Fruit fly (Drosophila melanogaster): Measurements from ENCODE around the gene Ant2.

The Ant2 gene

DNA sequence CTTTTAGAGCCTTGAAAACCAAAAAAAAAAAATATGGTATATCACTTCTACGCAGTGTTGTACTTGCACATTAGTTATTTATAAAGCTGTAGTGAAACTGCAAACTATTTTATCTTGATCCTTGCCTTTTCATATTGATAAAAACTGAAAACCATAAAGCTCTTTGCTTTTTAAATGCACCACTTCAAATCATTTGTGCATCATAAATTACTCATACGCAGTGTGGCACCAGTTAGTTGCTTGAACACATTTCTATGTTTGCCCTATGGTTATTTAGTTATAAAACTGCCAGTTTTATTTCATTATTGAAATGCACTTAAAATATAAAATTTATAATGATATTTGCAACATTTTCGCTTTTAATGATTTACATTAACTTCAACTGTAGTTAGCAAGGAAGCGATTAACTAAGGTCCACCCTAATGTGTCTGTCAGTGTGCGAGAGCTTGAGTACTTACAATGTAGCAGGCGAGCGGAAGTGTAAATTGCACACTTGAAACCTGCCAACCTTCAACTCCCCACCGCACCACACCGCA, 30.6 kb downstream of the Ant2 start:
- TF ChIP-seq bab1 (GFP tag; optimal IDR thresholded peaks at IDR 0.05) (no peak), CG5204 (GFP tag; optimal IDR thresholded peaks at IDR 0.05) (peak; percentile 1)

DNA sequence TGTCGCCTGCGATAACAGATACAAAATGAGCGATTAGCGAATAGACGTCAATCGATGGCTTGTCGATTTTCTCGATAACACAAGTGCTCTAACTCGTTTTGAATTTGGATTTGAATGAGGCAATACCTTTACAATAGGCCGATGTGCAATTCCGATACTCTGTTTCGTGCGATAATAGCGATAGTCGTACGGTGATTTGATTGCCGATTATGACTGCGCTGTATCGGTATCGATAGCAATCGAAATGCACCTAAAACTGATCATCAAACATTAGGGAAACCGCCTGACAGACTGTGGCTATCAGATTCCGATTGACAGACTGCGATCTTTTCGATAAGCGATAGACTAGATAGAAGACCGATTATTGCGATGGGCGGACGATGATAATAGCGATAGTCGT, 34.9 kb downstream of the Ant2 start:
- TF ChIP-seq Hr96 (GFP tag; optimal IDR thresholded peaks at IDR 0.05) (no peak), CG14711 (tag; optimal IDR thresholded peaks at IDR 0.05) (no peak), bab1 (GFP tag; optimal IDR thresholded peaks at IDR 0.05) (no peak)

dm6 chrX:10750676-10751075, 36.0 kb downstream of the Ant2 start:
- TF ChIP-seq Hr96 (GFP tag; optimal IDR thresholded peaks at IDR 0.05) (no peak), Clk (GFP tag; optimal IDR thresholded peaks at IDR 0.05) (no peak), CG1620 (GFP tag; optimal IDR thresholded peaks at IDR 0.05) (no peak), tj (GFP tag; optimal IDR thresholded peaks at IDR 0.05) (no peak), CG33017 (tag; optimal IDR thresholded peaks at IDR 0.05) (no peak), CG11617 (GFP tag; optimal IDR thresholded peaks at IDR 0.05) (no peak), CG7101 (tag; optimal IDR thresholded peaks at IDR 0.05) (no peak), kay (GFP tag; ENCODE audit: borderline replicate concordance) (no peak), bab1 (GFP tag; optimal IDR thresholded peaks at IDR 0.05) (no peak), cnc (optimal IDR thresholded peaks at IDR 0.05) (no peak), ovo (GFP tag; optimal IDR thresholded peaks at IDR 0.05) (no peak)

- TF ChIP-seq pad (GFP tag; optimal IDR thresholded peaks at IDR 0.05) (no peak), CG14711 (tag; optimal IDR thresholded peaks at IDR 0.05) (no peak), CG33017 (tag; optimal IDR thresholded peaks at IDR 0.05) (no peak), Mnt (GFP tag; optimal IDR thresholded peaks at IDR 0.05) (no peak), CG11617 (GFP tag; optimal IDR thresholded peaks at IDR 0.05) (no peak), CG7045 (GFP tag; optimal IDR thresholded peaks at IDR 0.05) (no peak)
Measured at dm6 chrX:10748647-10749046, 38.1 kb downstream of the Ant2 start.

DNA sequence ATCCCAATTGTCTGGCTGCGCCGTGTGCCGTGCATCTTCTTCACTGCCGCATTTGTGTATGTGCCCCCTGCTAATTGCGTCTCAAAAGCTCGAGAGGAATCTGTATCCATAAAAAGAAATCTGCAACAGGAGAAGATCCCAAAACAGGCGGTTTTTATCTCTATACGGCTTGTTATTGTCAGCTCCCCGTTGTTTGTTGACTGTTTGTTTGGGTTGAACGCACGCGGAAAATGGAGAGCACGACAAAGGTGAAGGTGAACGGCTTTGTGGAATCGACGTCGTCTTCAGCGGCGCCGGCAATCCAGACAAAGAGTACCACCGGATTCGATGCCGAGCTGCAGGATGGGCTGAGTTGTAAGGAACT, 41.1 kb downstream of the Ant2 start:
- TF ChIP-seq Mnt (GFP tag; optimal IDR thresholded peaks at IDR 0.05) (no peak), toe (GFP tag; optimal IDR thresholded peaks at IDR 0.05) (no peak), CG12768 (GFP tag; optimal IDR thresholded peaks at IDR 0.05) (no peak), bab1 (GFP tag; optimal IDR thresholded peaks at IDR 0.05) (no peak), ovo (GFP tag; optimal IDR thresholded peaks at IDR 0.05) (no peak), Clk (GFP tag; optimal IDR thresholded peaks at IDR 0.05) (no peak), CG7045 (GFP tag; optimal IDR thresholded peaks at IDR 0.05) (no peak), CG7101 (tag; optimal IDR thresholded peaks at IDR 0.05) (no peak), cnc (optimal IDR thresholded peaks at IDR 0.05) (no peak), kay (GFP tag; ENCODE audit: borderline replicate concordance) (no peak)

dm6 chrX:10744773-10745589, 41.7 kb downstream of the Ant2 start, which contains the start of gene stx:
stx (minus strand) TSS chrX:10744943.
- TF ChIP-seq ovo (GFP tag; optimal IDR thresholded peaks at IDR 0.05), result peak; percentile 48
- TF ChIP-seq CG12768 (GFP tag; optimal IDR thresholded peaks at IDR 0.05), result no peak
- TF ChIP-seq CG1620 (GFP tag; optimal IDR thresholded peaks at IDR 0.05), result peak; percentile 5
- TF ChIP-seq cnc (optimal IDR thresholded peaks at IDR 0.05), result no peak
- peak; percentile 3 for TF ChIP-seq toe (GFP tag; optimal IDR thresholded peaks at IDR 0.05)
- peak; percentile 1 for TF ChIP-seq CG14711 (tag; optimal IDR thresholded peaks at IDR 0.05)
- peak; percentile 43 for TF ChIP-seq bab1 (GFP tag; optimal IDR thresholded peaks at IDR 0.05)
- peak; percentile 97 for TF ChIP-seq Mnt (GFP tag; optimal IDR thresholded peaks at IDR 0.05)
- TF ChIP-seq cic (GFP tag; optimal IDR thresholded peaks at IDR 0.05), result peak; percentile 9
- peak; percentile 30 for TF ChIP-seq tj (GFP tag; optimal IDR thresholded peaks at IDR 0.05)
- peak; percentile 11 for TF ChIP-seq CG7101 (tag; optimal IDR thresholded peaks at IDR 0.05)
- peak; percentile 38 for TF ChIP-seq Hr96 (GFP tag; optimal IDR thresholded peaks at IDR 0.05)
- TF ChIP-seq pad (GFP tag; optimal IDR thresholded peaks at IDR 0.05), result peak; percentile 3
- no peak for TF ChIP-seq CG11617 (GFP tag; optimal IDR thresholded peaks at IDR 0.05)
- peak; percentile 22 for TF ChIP-seq CG5204 (GFP tag; optimal IDR thresholded peaks at IDR 0.05)

DNA sequence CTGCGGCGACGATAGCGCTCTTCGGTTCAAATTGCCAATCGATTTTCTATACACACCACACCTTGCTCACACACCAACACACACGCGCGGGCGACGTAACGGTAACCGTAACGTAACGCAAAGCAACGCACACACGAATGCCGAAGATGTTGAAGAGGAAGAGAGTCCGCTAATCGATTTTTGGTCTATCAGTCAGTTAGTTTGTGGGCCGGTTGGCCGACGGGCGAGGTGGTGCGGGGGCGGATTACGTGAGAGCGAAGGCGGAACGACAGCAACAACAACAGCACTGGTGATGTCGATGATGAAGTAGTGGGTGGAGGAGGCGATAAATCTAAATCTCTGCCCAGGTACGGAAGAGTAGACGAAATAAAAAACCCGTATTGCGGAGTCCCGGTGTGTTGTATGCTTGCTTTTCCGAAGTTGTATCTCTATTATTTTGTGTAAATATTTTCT, 42.4 kb downstream of the Ant2 start, which contains the start of gene ras:
TSS of gene ras (plus strand) at position 188 of the 453 bp plus-strand sequence.
- TF ChIP-seq Mnt (GFP tag; optimal IDR thresholded peaks at IDR 0.05) (peak; percentile 16), ovo (GFP tag; optimal IDR thresholded peaks at IDR 0.05) (peak; percentile 88), pad (GFP tag; optimal IDR thresholded peaks at IDR 0.05) (peak; percentile 35), CG14711 (tag; optimal IDR thresholded peaks at IDR 0.05) (no peak), Clk (GFP tag; optimal IDR thresholded peaks at IDR 0.05) (no peak), tj (GFP tag; optimal IDR thresholded peaks at IDR 0.05) (peak; percentile 23)

- TF ChIP-seq Crg-1 (GFP tag; optimal IDR thresholded peaks at IDR 0.05), result no peak
- no peak for TF ChIP-seq CG7045 (GFP tag; optimal IDR thresholded peaks at IDR 0.05)
- TF ChIP-seq CG14711 (tag; optimal IDR thresholded peaks at IDR 0.05), result no peak
- TF ChIP-seq CG12768 (GFP tag; optimal IDR thresholded peaks at IDR 0.05), result no peak
- TF ChIP-seq toe (GFP tag; optimal IDR thresholded peaks at IDR 0.05), result no peak
- no peak for TF ChIP-seq bab1 (GFP tag; optimal IDR thresholded peaks at IDR 0.05)
- TF ChIP-seq Clk (GFP tag; optimal IDR thresholded peaks at IDR 0.05), result no peak
- TF ChIP-seq CG11617 (GFP tag; optimal IDR thresholded peaks at IDR 0.05), result no peak
- TF ChIP-seq CG33017 (tag; optimal IDR thresholded peaks at IDR 0.05), result no peak
- TF ChIP-seq cnc (optimal IDR thresholded peaks at IDR 0.05), result no peak
- no peak for TF ChIP-seq pad (GFP tag; optimal IDR thresholded peaks at IDR 0.05)
- TF ChIP-seq Hr96 (GFP tag; optimal IDR thresholded peaks at IDR 0.05), result no peak
- TF ChIP-seq kay (GFP tag; ENCODE audit: borderline replicate concordance), result no peak
- TF ChIP-seq Mnt (GFP tag; optimal IDR thresholded peaks at IDR 0.05), result no peak
- no peak for TF ChIP-seq tj (GFP tag; optimal IDR thresholded peaks at IDR 0.05)
- no peak for TF ChIP-seq CG7101 (tag; optimal IDR thresholded peaks at IDR 0.05)
Measured at dm6 chrX:10743825-10744224, 42.9 kb downstream of the Ant2 start.
